Worm (Caenorhabditis elegans) whole organism, mixed stage, embryonic: Measurements from ENCODE around the gene C13A10.2.

Source experiments
- bed-3 ChIP-seq: fragments of 200-800 bp; sonication (Bioruptor generic); optimal IDR thresholded peaks from 3 replicates; lab custom pipeline; 2018; ENCODE audit warnings: mild to moderate bottlenecking, missing genetic modification characterization, moderate library complexity, missing compliant biosample characterization
- blmp-1 ChIP-seq: fragments of 150-350 bp; optimal IDR thresholded peaks from 2 replicates; lab custom pipeline; 2014; ENCODE audit warnings: missing biosample characterization, missing genetic modification characterization
- ceh-39 ChIP-seq: fragments of 150-350 bp; optimal IDR thresholded peaks from 2 replicates; lab custom pipeline; 2014; ENCODE audit warnings: missing biosample characterization, missing genetic modification characterization
- ces-1 ChIP-seq: fragments of 150-350 bp; optimal IDR thresholded peaks from 2 replicates; lab custom pipeline; 2014; ENCODE audit warnings: missing biosample characterization, missing genetic modification reagents, missing genetic modification characterization
- cnd-1 ChIP-seq: fragments of 200-800 bp; sonication (Bioruptor generic); optimal IDR thresholded peaks from 2 replicates; lab custom pipeline; 2018; ENCODE audit warnings: mild to moderate bottlenecking, missing genetic modification characterization, missing compliant biosample characterization
- elt-1 ChIP-seq: sonication (generic microtip); optimal IDR thresholded peaks from 2 replicates; lab custom pipeline; 2017; ENCODE audit warnings: missing genetic modification characterization, mild to moderate bottlenecking, missing compliant biosample characterization, antibody characterized with exemption, moderate library complexity, borderline replicate concordance; ENCODE audit not compliant: insufficient read depth
- elt-3 ChIP-seq: fragments of 150-350 bp; optimal IDR thresholded peaks from 2 replicates; lab custom pipeline; 2014; ENCODE audit warnings: missing biosample characterization, missing genetic modification characterization
- flh-1 ChIP-seq: fragments of 200-800 bp; sonication (Bioruptor generic); optimal IDR thresholded peaks from 2 replicates; lab custom pipeline; 2018; ENCODE audit warnings: mild to moderate bottlenecking, missing genetic modification characterization, moderate library complexity, missing compliant biosample characterization
- ham-2 ChIP-seq: fragments of 200-800 bp; sonication (Bioruptor generic); optimal IDR thresholded peaks from 2 replicates; lab custom pipeline; 2018; ENCODE audit warnings: mild to moderate bottlenecking, missing genetic modification characterization, missing compliant biosample characterization
- hlh-1 ChIP-seq: fragments of 150-350 bp; optimal IDR thresholded peaks from 2 replicates; lab custom pipeline; 2014; ENCODE audit warnings: missing biosample characterization, missing genetic modification reagents, missing genetic modification characterization
- lin-13 ChIP-seq: fragments of 150-350 bp; optimal IDR thresholded peaks from 2 replicates; lab custom pipeline; 2014; ENCODE audit warnings: missing biosample characterization, missing genetic modification characterization
- lin-32 ChIP-seq: fragments of 200-800 bp; sonication (Bioruptor generic); optimal IDR thresholded peaks from 2 replicates; lab custom pipeline; 2018; ENCODE audit warnings: mild to moderate bottlenecking, missing genetic modification characterization, missing compliant biosample characterization
- lsy-2 ChIP-seq: fragments of 150-350 bp; optimal IDR thresholded peaks from 2 replicates; lab custom pipeline; 2014; ENCODE audit warnings: missing biosample characterization, missing genetic modification characterization
- mab-5 ChIP-seq: fragments of 150-350 bp; optimal IDR thresholded peaks from 2 replicates; lab custom pipeline; 2014; ENCODE audit warnings: missing biosample characterization, missing genetic modification characterization
- mep-1 ChIP-seq: fragments of 150-350 bp; optimal IDR thresholded peaks from 2 replicates; lab custom pipeline; 2017; ENCODE audit warnings: missing biosample characterization, missing genetic modification reagents, missing genetic modification characterization, inconsistent platforms
- mls-2 ChIP-seq: sonication (generic microtip); optimal IDR thresholded peaks from 2 replicates; lab custom pipeline; 2016; ENCODE audit warnings: mild to moderate bottlenecking, missing genetic modification characterization, moderate library complexity, missing compliant biosample characterization
- nhr-12 ChIP-seq: fragments of 150-350 bp; optimal IDR thresholded peaks from 2 replicates; lab custom pipeline; 2014; ENCODE audit warnings: missing biosample characterization, missing genetic modification characterization
- nhr-2 ChIP-seq: fragments of 150-350 bp; optimal IDR thresholded peaks from 2 replicates; lab custom pipeline; 2014; ENCODE audit warnings: missing biosample characterization, missing genetic modification characterization
- nhr-237 ChIP-seq: fragments of 150-350 bp; optimal IDR thresholded peaks from 2 replicates; lab custom pipeline; 2014; ENCODE audit warnings: missing biosample characterization, missing genetic modification characterization
- pha-4 ChIP-seq: fragments of 150-350 bp; optimal IDR thresholded peaks from 2 replicates; lab custom pipeline; 2018; ENCODE audit warnings: missing biosample characterization, missing genetic modification reagents, missing genetic modification characterization
- sem-2 ChIP-seq: fragments of 200-800 bp; sonication (Bioruptor generic); optimal IDR thresholded peaks from 2 replicates; lab custom pipeline; 2018; ENCODE audit warnings: mild to moderate bottlenecking, missing genetic modification characterization, missing compliant biosample characterization
- snpc-4 ChIP-seq: fragments of 150-350 bp; optimal IDR thresholded peaks from 2 replicates; lab custom pipeline; 2014; ENCODE audit warnings: missing biosample characterization, missing genetic modification characterization
- sptf-1 ChIP-seq: sonication (generic microtip); optimal IDR thresholded peaks from 2 replicates; lab custom pipeline; 2017; ENCODE audit warnings: mild to moderate bottlenecking, missing genetic modification characterization, moderate library complexity, missing compliant biosample characterization
- tbx-8 ChIP-seq: fragments of 200-800 bp; sonication (Bioruptor generic); optimal IDR thresholded peaks from 2 replicates; lab custom pipeline; 2018; ENCODE audit warnings: mild to moderate bottlenecking, missing genetic modification characterization, moderate library complexity, missing compliant biosample characterization
- unc-120 ChIP-seq: sonication (generic microtip); optimal IDR thresholded peaks from 2 replicates; lab custom pipeline; 2017; ENCODE audit warnings: missing genetic modification characterization, missing compliant biosample characterization; ENCODE audit not compliant: poor library complexity, severe bottlenecking
- unc-39 ChIP-seq: fragments of 150-350 bp; optimal IDR thresholded peaks from 2 replicates; lab custom pipeline; 2014; ENCODE audit warnings: missing biosample characterization, missing genetic modification characterization
- unc-62 ChIP-seq: fragments of 150-350 bp; optimal IDR thresholded peaks from 2 replicates; lab custom pipeline; 2014; ENCODE audit warnings: missing biosample characterization, missing genetic modification reagents, missing genetic modification characterization
- zip-8 ChIP-seq: fragments of 150-350 bp; optimal IDR thresholded peaks from 2 replicates; lab custom pipeline; 2014; ENCODE audit warnings: missing biosample characterization, missing genetic modification characterization
- ztf-11 ChIP-seq: fragments of 150-350 bp; optimal IDR thresholded peaks from 2 replicates; lab custom pipeline; 2014; ENCODE audit warnings: missing biosample characterization, missing genetic modification characterization

The C13A10.2 gene

ce11 chrII:1381618-1382017, 23.8 kb upstream of the C13A10.2 start, which contains the start of gene F54D12.9:
TSS of gene F54D12.9 (minus strand) at chrII:1381718.
- TF ChIP-seq blmp-1 (tag; lab: Kevin White, UChicago) (peak; percentile 5), sem-2 (GFP tag; lab: Kevin White, UChicago) (no peak), mep-1 (tag; lab: Kevin White, UChicago) (no peak), mab-5 (tag; lab: Kevin White, UChicago) (no peak), ham-2 (GFP tag; lab: Kevin White, UChicago) (no peak)
- TF ChIP-seq, all 35 proteins: peak for 1

- TF ChIP-seq nhr-237 (tag; lab: Kevin White, UChicago) (no peak), lin-13 (tag; lab: Kevin White, UChicago) (no peak)
Observed at ce11 chrII:1378259-1378658, 20.5 kb upstream of the C13A10.2 start, which contains the start of gene F54D12.10. TSS of gene F54D12.10 (minus strand) at chrII:1378359.

ce11 chrII:1376795-1377194, 19.0 kb upstream of the C13A10.2 start:
- no peak for TF ChIP-seq lsy-2 (tag; lab: Kevin White, UChicago)
- TF ChIP-seq unc-39: no peak
- TF ChIP-seq ztf-11 (tag; lab: Kevin White, UChicago): no peak
- TF ChIP-seq pha-4: no peak
- TF ChIP-seq blmp-1 (tag; lab: Kevin White, UChicago): no peak
- no peak for TF ChIP-seq mep-1 (tag; lab: Kevin White, UChicago)
- TF ChIP-seq elt-1 (tag; lab: Kevin White, UChicago): no peak
- no peak for TF ChIP-seq hlh-1 (tag; lab: Kevin White, UChicago)
- TF ChIP-seq ces-1 (GFP tag; lab: Kevin White, UChicago): no peak
- TF ChIP-seq lin-32 (GFP tag; lab: Kevin White, UChicago): no peak
- TF ChIP-seq mab-5 (tag; lab: Kevin White, UChicago): no peak
- TF ChIP-seq nhr-12 (tag; lab: Kevin White, UChicago): no peak
- no peak for TF ChIP-seq cnd-1 (tag; lab: Kevin White, UChicago)
- no peak for TF ChIP-seq lin-13 (tag; lab: Kevin White, UChicago)
- TF ChIP-seq nhr-237 (tag; lab: Kevin White, UChicago): no peak
- no peak for TF ChIP-seq tbx-8

DNA sequence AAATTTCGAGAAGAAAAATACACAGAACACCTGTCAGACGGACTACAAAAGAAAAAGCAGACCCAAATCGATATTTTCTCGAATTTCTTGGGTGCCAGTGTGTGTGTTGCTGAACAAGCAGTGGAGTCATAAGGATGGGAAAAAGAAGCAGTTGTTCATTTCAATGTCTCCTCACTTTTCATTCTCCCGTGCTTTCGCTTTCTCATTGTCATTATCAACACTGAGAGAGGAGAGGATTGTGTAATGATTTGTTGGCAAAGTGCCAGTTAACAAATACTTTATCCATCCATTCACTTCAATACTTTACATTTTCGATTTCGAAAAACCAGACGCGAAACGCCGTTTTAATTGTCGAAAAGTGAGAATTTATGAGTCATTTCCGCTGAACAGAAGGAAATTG, 17.8 kb upstream of the C13A10.2 start:
- TF ChIP-seq unc-120 (peak; percentile 43), sptf-1 (tag; lab: Kevin White, UChicago) (no peak), cnd-1 (tag; lab: Kevin White, UChicago) (no peak), unc-62 (GFP tag; lab: Kevin White, UChicago) (peak; percentile 26), hlh-1 (tag; lab: Kevin White, UChicago) (peak; percentile 95)

- TF ChIP-seq nhr-2 (tag; lab: Kevin White, UChicago) (no peak), flh-1 (GFP tag; lab: Kevin White, UChicago) (no peak), ceh-39 (tag; lab: Kevin White, UChicago) (no peak), lsy-2 (tag; lab: Kevin White, UChicago) (no peak), tbx-8 (no peak), ham-2 (GFP tag; lab: Kevin White, UChicago) (no peak), unc-120 (no peak), sptf-1 (tag; lab: Kevin White, UChicago) (no peak), sem-2 (GFP tag; lab: Kevin White, UChicago) (no peak), lin-13 (tag; lab: Kevin White, UChicago) (no peak), mab-5 (tag; lab: Kevin White, UChicago) (no peak), bed-3 (GFP tag; lab: Kevin White, UChicago) (no peak), unc-62 (GFP tag; lab: Kevin White, UChicago) (no peak), snpc-4 (no peak), hlh-1 (tag; lab: Kevin White, UChicago) (no peak), ztf-11 (tag; lab: Kevin White, UChicago) (no peak), zip-8 (tag; lab: Kevin White, UChicago) (no peak)
Observed at ce11 chrII:1374889-1375288, 17.1 kb upstream of the C13A10.2 start, which contains the start of gene rog-1. TSS of gene rog-1 (minus strand) at chrII:1374989.

DNA sequence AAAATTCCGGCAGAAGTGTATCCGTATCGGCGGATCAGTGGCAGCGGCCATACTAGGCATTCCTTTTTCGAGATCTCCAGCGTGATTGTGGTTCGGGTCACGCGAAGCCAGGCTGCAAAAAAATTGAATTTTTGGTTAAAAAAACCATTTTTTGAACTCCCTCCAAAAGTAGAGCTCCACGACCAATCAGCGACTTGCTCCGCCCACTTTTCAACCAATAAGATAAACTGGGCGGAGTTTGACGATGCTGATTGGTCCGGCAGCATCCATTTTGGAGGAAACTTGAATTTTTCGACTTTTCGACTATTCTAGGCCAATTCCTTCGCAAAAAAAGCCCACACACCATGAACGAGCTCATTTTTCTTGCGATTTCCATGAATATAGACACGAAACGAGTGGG, 16.7 kb upstream of the C13A10.2 start:
- no peak for TF ChIP-seq elt-1 (tag; lab: Kevin White, UChicago)
- no peak for TF ChIP-seq elt-3 (tag; lab: Kevin White, UChicago)
- no peak for TF ChIP-seq mep-1 (tag; lab: Kevin White, UChicago)
- no peak for TF ChIP-seq unc-62 (GFP tag; lab: Kevin White, UChicago)
- TF ChIP-seq cnd-1 (tag; lab: Kevin White, UChicago): no peak
- TF ChIP-seq bed-3 (GFP tag; lab: Kevin White, UChicago): no peak
- no peak for TF ChIP-seq hlh-1 (tag; lab: Kevin White, UChicago)
- no peak for TF ChIP-seq mls-2 (tag; lab: Kevin White, UChicago)
